Worm (Caenorhabditis elegans): ENCODE data around the gene C10A4.7.

Gene C10A4.7

ce11 chrX:7398584-7398983 is 16.7 kb downstream of the C10A4.7 start, which contains the start of gene C10A4.10:
Gene C10A4.10 (plus strand): TSS chrX:7398884.
- TF ChIP-seq ets-7 (tag; optimal IDR thresholded peaks at IDR 0.05) (no peak), hmbx-1 (tag; optimal IDR thresholded peaks at IDR 0.05) (no peak), scrt-1 (GFP tag; IDR thresholded peaks at IDR 0.05) (no peak), tra-4 (tag; optimal IDR thresholded peaks at IDR 0.05) (no peak), B0310.2 (tag; optimal IDR thresholded peaks at IDR 0.05) (no peak), ceh-36 (tag; optimal IDR thresholded peaks at IDR 0.05) (no peak), F13C5.2 (tag; optimal IDR thresholded peaks at IDR 0.05) (no peak), ceh-13 (GFP tag; optimal IDR thresholded peaks at IDR 0.05) (no peak), ama-1 (optimal IDR thresholded peaks at IDR 0.05) (no peak), pes-1 (GFP tag; IDR thresholded peaks at IDR 0.05) (no peak), tbx-37 (GFP tag; conservative IDR thresholded peaks at IDR 0.05) (no peak), hnd-1 (tag; optimal IDR thresholded peaks at IDR 0.05) (no peak), aly-1 (tag; optimal IDR thresholded peaks at IDR 0.05) (no peak), sea-1 (GFP tag; conservative IDR thresholded peaks at IDR 0.05) (no peak), hmg-4 (GFP tag; optimal IDR thresholded peaks at IDR 0.05) (no peak), tbx-11 (GFP tag; IDR thresholded peaks at IDR 0.05) (no peak), flt-1 (GFP tag; IDR thresholded peaks at IDR 0.05) (no peak)

- TF ChIP-seq tbx-37 (GFP tag; conservative IDR thresholded peaks at IDR 0.05) (no peak), hmbx-1 (tag; optimal IDR thresholded peaks at IDR 0.05) (no peak), ceh-36 (tag; optimal IDR thresholded peaks at IDR 0.05) (no peak), scrt-1 (GFP tag; IDR thresholded peaks at IDR 0.05) (no peak), aly-1 (tag; optimal IDR thresholded peaks at IDR 0.05) (no peak), ama-1 (optimal IDR thresholded peaks at IDR 0.05) (no peak), pes-1 (GFP tag; IDR thresholded peaks at IDR 0.05) (no peak), ets-7 (tag; optimal IDR thresholded peaks at IDR 0.05) (no peak), hnd-1 (tag; optimal IDR thresholded peaks at IDR 0.05) (no peak), flt-1 (GFP tag; IDR thresholded peaks at IDR 0.05) (no peak), tra-4 (tag; optimal IDR thresholded peaks at IDR 0.05) (no peak), sea-1 (GFP tag; conservative IDR thresholded peaks at IDR 0.05) (no peak), tbx-11 (GFP tag; IDR thresholded peaks at IDR 0.05) (no peak), ceh-13 (GFP tag; optimal IDR thresholded peaks at IDR 0.05) (no peak), hmg-4 (GFP tag; optimal IDR thresholded peaks at IDR 0.05) (no peak), B0310.2 (tag; optimal IDR thresholded peaks at IDR 0.05) (no peak), F13C5.2 (tag; optimal IDR thresholded peaks at IDR 0.05) (no peak)
Measured at ce11 chrX:7397935-7398334, 17.4 kb downstream of the C10A4.7 start, which contains the start of gene C10A4.13. Gene C10A4.13 (minus strand): TSS chrX:7398035.

DNA sequence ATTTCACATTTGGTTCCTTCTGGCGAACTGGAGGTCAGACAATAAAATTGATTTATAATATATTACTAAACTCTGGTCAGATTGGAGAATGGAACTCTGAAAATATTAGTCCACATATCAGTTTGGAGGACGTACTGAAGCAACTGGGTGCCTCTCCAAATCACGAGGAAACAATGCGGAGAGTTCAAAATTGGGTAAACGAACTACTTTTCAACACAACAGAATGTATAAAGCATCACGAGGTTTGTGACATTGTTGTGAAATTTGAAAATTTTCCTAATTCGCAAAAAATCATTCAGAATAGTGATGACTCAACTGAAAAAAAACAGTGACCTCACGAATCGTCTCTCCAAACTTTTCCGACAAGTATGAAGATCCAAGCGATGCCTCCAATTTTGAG is 22.2 kb downstream of the C10A4.7 start, which contains the start of gene gad-2:
TSS of gene gad-2 (plus strand) at position 301 of the 400 bp plus-strand sequence.
- no peak for TF ChIP-seq ama-1 (optimal IDR thresholded peaks at IDR 0.05)
- TF ChIP-seq tbx-37 (GFP tag; conservative IDR thresholded peaks at IDR 0.05): no peak
- no peak for TF ChIP-seq tra-4 (tag; optimal IDR thresholded peaks at IDR 0.05)
- no peak for TF ChIP-seq tbx-11 (GFP tag; IDR thresholded peaks at IDR 0.05)
- no peak for TF ChIP-seq sea-1 (GFP tag; conservative IDR thresholded peaks at IDR 0.05)
- no peak for TF ChIP-seq scrt-1 (GFP tag; IDR thresholded peaks at IDR 0.05)
- TF ChIP-seq ceh-13 (GFP tag; optimal IDR thresholded peaks at IDR 0.05): no peak
- no peak for TF ChIP-seq hmg-4 (GFP tag; optimal IDR thresholded peaks at IDR 0.05)
- no peak for TF ChIP-seq ceh-36 (tag; optimal IDR thresholded peaks at IDR 0.05)
- no peak for TF ChIP-seq aly-1 (tag; optimal IDR thresholded peaks at IDR 0.05)
- TF ChIP-seq flt-1 (GFP tag; IDR thresholded peaks at IDR 0.05): no peak
- TF ChIP-seq ets-7 (tag; optimal IDR thresholded peaks at IDR 0.05): no peak
- no peak for TF ChIP-seq hnd-1 (tag; optimal IDR thresholded peaks at IDR 0.05)
- no peak for TF ChIP-seq pes-1 (GFP tag; IDR thresholded peaks at IDR 0.05)
- no peak for TF ChIP-seq B0310.2 (tag; optimal IDR thresholded peaks at IDR 0.05)
- no peak for TF ChIP-seq hmbx-1 (tag; optimal IDR thresholded peaks at IDR 0.05)
- TF ChIP-seq F13C5.2 (tag; optimal IDR thresholded peaks at IDR 0.05): no peak

ce11 chrX:7390270-7390669 is 25.1 kb downstream of the C10A4.7 start, which contains the start of gene C10A4.6:
Gene C10A4.6 (plus strand): TSS chrX:7390570.
- no peak for TF ChIP-seq ets-7 (tag; optimal IDR thresholded peaks at IDR 0.05)
- TF ChIP-seq ama-1 (optimal IDR thresholded peaks at IDR 0.05): no peak
- no peak for TF ChIP-seq tbx-37 (GFP tag; conservative IDR thresholded peaks at IDR 0.05)
- TF ChIP-seq pes-1 (GFP tag; IDR thresholded peaks at IDR 0.05): no peak
- no peak for TF ChIP-seq hmg-4 (GFP tag; optimal IDR thresholded peaks at IDR 0.05)
- no peak for TF ChIP-seq tra-4 (tag; optimal IDR thresholded peaks at IDR 0.05)
- no peak for TF ChIP-seq sea-1 (GFP tag; conservative IDR thresholded peaks at IDR 0.05)
- TF ChIP-seq aly-1 (tag; optimal IDR thresholded peaks at IDR 0.05): no peak
- no peak for TF ChIP-seq F13C5.2 (tag; optimal IDR thresholded peaks at IDR 0.05)
- no peak for TF ChIP-seq B0310.2 (tag; optimal IDR thresholded peaks at IDR 0.05)
- no peak for TF ChIP-seq hnd-1 (tag; optimal IDR thresholded peaks at IDR 0.05)
- TF ChIP-seq hmbx-1 (tag; optimal IDR thresholded peaks at IDR 0.05): no peak
- TF ChIP-seq scrt-1 (GFP tag; IDR thresholded peaks at IDR 0.05): no peak
- TF ChIP-seq flt-1 (GFP tag; IDR thresholded peaks at IDR 0.05): no peak
- TF ChIP-seq tbx-11 (GFP tag; IDR thresholded peaks at IDR 0.05): no peak

- TF ChIP-seq ets-7 (tag; optimal IDR thresholded peaks at IDR 0.05) (no peak), pes-1 (GFP tag; IDR thresholded peaks at IDR 0.05) (no peak), ama-1 (optimal IDR thresholded peaks at IDR 0.05) (no peak), tra-4 (tag; optimal IDR thresholded peaks at IDR 0.05) (no peak), ceh-13 (GFP tag; optimal IDR thresholded peaks at IDR 0.05) (no peak), aly-1 (tag; optimal IDR thresholded peaks at IDR 0.05) (no peak), B0310.2 (tag; optimal IDR thresholded peaks at IDR 0.05) (no peak), tbx-37 (GFP tag; conservative IDR thresholded peaks at IDR 0.05) (no peak), tbx-11 (GFP tag; IDR thresholded peaks at IDR 0.05) (no peak), flt-1 (GFP tag; IDR thresholded peaks at IDR 0.05) (no peak), scrt-1 (GFP tag; IDR thresholded peaks at IDR 0.05) (no peak), hmbx-1 (tag; optimal IDR thresholded peaks at IDR 0.05) (no peak), F13C5.2 (tag; optimal IDR thresholded peaks at IDR 0.05) (no peak), ceh-36 (tag; optimal IDR thresholded peaks at IDR 0.05) (no peak), sea-1 (GFP tag; conservative IDR thresholded peaks at IDR 0.05) (no peak), hmg-4 (GFP tag; optimal IDR thresholded peaks at IDR 0.05) (no peak), hnd-1 (tag; optimal IDR thresholded peaks at IDR 0.05) (no peak)
Measured at ce11 chrX:7378608-7379007, 36.7 kb downstream of the C10A4.7 start.

DNA sequence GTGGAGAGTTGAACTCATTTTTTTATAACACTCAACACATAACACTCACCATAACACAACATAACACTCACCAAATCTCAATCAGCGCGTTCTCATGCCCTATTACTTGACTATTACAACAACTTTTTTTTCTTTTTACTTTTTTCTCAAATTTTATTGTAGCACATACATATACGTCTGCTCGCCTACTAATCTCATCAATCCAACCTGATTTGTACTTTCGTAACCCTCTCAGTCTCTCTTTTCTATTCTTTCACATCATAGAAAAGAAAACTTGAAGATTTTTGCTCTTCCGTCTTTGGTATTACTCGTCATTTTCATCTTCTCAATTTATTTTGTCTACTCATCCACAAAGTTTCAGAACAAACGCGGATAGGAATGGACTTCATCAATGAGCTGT is 38.4 kb downstream of the C10A4.7 start, which contains the start of gene npr-8:
TSS of gene npr-8 (plus strand) at position 362 of the 400 bp plus-strand sequence.
- TF ChIP-seq ceh-13 (GFP tag; optimal IDR thresholded peaks at IDR 0.05) (no peak), flt-1 (GFP tag; IDR thresholded peaks at IDR 0.05) (no peak), scrt-1 (GFP tag; IDR thresholded peaks at IDR 0.05) (no peak), hmbx-1 (tag; optimal IDR thresholded peaks at IDR 0.05) (no peak), tbx-11 (GFP tag; IDR thresholded peaks at IDR 0.05) (no peak), tbx-37 (GFP tag; conservative IDR thresholded peaks at IDR 0.05) (no peak), aly-1 (tag; optimal IDR thresholded peaks at IDR 0.05) (no peak), hmg-4 (GFP tag; optimal IDR thresholded peaks at IDR 0.05) (no peak), tra-4 (tag; optimal IDR thresholded peaks at IDR 0.05) (no peak), F13C5.2 (tag; optimal IDR thresholded peaks at IDR 0.05) (no peak), ceh-36 (tag; optimal IDR thresholded peaks at IDR 0.05) (no peak), B0310.2 (tag; optimal IDR thresholded peaks at IDR 0.05) (no peak), pes-1 (GFP tag; IDR thresholded peaks at IDR 0.05) (no peak)

Measured in whole organism, early embryonic.